Fruit fly (Drosophila melanogaster): ENCODE results near the gene CG4872.

DNA sequence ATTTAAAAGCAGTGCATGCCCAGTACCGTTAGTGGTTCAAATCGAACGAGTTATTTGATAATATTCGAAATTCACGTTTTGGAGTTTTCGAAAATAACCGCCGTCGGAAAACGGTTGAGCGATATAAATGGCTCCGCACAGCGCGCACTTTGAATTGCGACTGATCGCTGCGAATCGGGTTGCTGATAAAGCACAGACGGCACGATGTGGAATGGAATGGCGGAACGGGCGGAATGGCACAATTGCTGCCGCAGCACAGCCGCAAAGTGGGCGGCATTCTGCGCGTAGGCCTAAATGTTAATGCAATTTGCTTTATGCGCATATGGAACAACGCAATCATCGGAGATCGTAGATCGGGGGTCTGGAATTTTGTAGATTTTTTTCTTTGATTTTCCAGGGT lies 6.5 kb upstream of the CG4872 start:
- TF ChIP-seq Hnf4 (GFP tag; optimal IDR thresholded peaks at IDR 0.05) = no peak
- TF ChIP-seq Rel (GFP tag; optimal IDR thresholded peaks at IDR 0.05) = no peak
- TF ChIP-seq Rel (tag; optimal IDR thresholded peaks at IDR 0.05) = no peak
- TF ChIP-seq psq (GFP tag; optimal IDR thresholded peaks at IDR 0.05) = no peak
- TF ChIP-seq CG32264 (GFP tag; optimal IDR thresholded peaks at IDR 0.05) = no peak
- no peak for TF ChIP-seq dl (GFP tag; optimal IDR thresholded peaks at IDR 0.05; ENCODE audit: insufficient read depth in 1 of 2, partially characterized antibody in 2 of 2)
- no peak for TF ChIP-seq fru (GFP tag; optimal IDR thresholded peaks at IDR 0.05)
- TF ChIP-seq brk (GFP tag; optimal IDR thresholded peaks at IDR 0.05) = no peak
